Worm (Caenorhabditis elegans): ENCODE measurements around the gene ubc-15.

ce11 chrII:2925806-2926558 is 12.6 kb upstream of the ubc-15 start:
- TF ChIP-seq flt-1 (GFP tag; IDR thresholded peaks at IDR 0.05) (no peak), T22C8.4 (GFP tag; IDR thresholded peaks at IDR 0.05) (no peak)
